Fruit fly (Drosophila melanogaster): ENCODE results near the gene CG7453.
A peak's percentile ranks its signal among the peaks of the same experiment; 100 is the strongest.

The CG7453 gene

dm6 chrX:19187624-19188085, 7.7 kb downstream of the CG7453 start, which contains the start of gene Mec2 (continued):
- TF ChIP-seq CG6813 (GFP tag; optimal IDR thresholded peaks at IDR 0.05), result no peak
- TF ChIP-seq H15 (GFP tag; IDR thresholded peaks at IDR 0.05), result no peak
- TF ChIP-seq Usf (GFP tag; optimal IDR thresholded peaks at IDR 0.05), result no peak
- peak; percentile 12 for TF ChIP-seq CG17829 (tag; optimal IDR thresholded peaks at IDR 0.05)
- peak; percentile 43 for TF ChIP-seq CG2875 (GFP tag; optimal IDR thresholded peaks at IDR 0.05)
- no peak for TF ChIP-seq CG43689 (GFP tag; IDR thresholded peaks at IDR 0.05)
- peak; percentile 74 for TF ChIP-seq CG1603 (tag; optimal IDR thresholded peaks at IDR 0.05)
- peak; percentile 38 for TF ChIP-seq jing (GFP tag; optimal IDR thresholded peaks at IDR 0.05)
- no peak for TF ChIP-seq CG6854 (GFP tag; optimal IDR thresholded peaks at IDR 0.05)
- TF ChIP-seq run (tag; optimal IDR thresholded peaks at IDR 0.05), result no peak
- peak; percentile 39 for TF ChIP-seq Rfx (GFP tag; IDR thresholded peaks at IDR 0.05)
- TF ChIP-seq tin (GFP tag; optimal IDR thresholded peaks at IDR 0.05), result no peak
- peak; percentile 17 to 70 for TF ChIP-seq bsh (GFP tag; optimal IDR thresholded peaks at IDR 0.05)
- TF ChIP-seq CG32767 (GFP tag; IDR thresholded peaks at IDR 0.05), result peak; percentile 37; the same call in 1 of the 2 replicates
- TF ChIP-seq gem (tag; optimal IDR thresholded peaks at IDR 0.05), result no peak
- peak; percentile 50; the same call in 1 of the 2 replicates for TF ChIP-seq CG5953 (GFP tag; IDR thresholded peaks at IDR 0.05)
- no peak for TF ChIP-seq trem (tag; optimal IDR thresholded peaks at IDR 0.05)
- TF ChIP-seq CG17802 (tag; optimal IDR thresholded peaks at IDR 0.05), result no peak
- peak; percentile 77 for TF ChIP-seq CG2120 (GFP tag; optimal IDR thresholded peaks at IDR 0.05)
- 0 out of 3 replicates have a peak, but pooled peaks have one; percentile 51 for TF ChIP-seq otp (GFP tag; IDR thresholded peaks at IDR 0.05)
- TF ChIP-seq Ada2b (GFP tag; IDR thresholded peaks at IDR 0.05), result peak; percentile 37; the same call in 1 of the 2 replicates
- TF ChIP-seq CG14965 (GFP tag; optimal IDR thresholded peaks at IDR 0.05; ENCODE audit: borderline replicate concordance), result no peak
- TF ChIP-seq Gug (GFP tag; IDR thresholded peaks at IDR 0.05), result peak; percentile 50; the same call in 3 of the 4 replicates
- TF ChIP-seq CG7963 (GFP tag; IDR thresholded peaks at IDR 0.05; ENCODE audit: partially characterized antibody), result no peak
- TF ChIP-seq maf-S (GFP tag; optimal IDR thresholded peaks at IDR 0.05), result peak; percentile 35
- peak; percentile 34; the same call in 1 of the 2 replicates for TF ChIP-seq wor (GFP tag; IDR thresholded peaks at IDR 0.05)
- TF ChIP-seq pnt (GFP tag; optimal IDR thresholded peaks at IDR 0.05), result peak; percentile 37
- TF ChIP-seq CG33213 (GFP tag; optimal IDR thresholded peaks at IDR 0.05), result no peak
- peak; percentile 57 for TF ChIP-seq CG12391 (tag; optimal IDR thresholded peaks at IDR 0.05)
- no peak for TF ChIP-seq C15 (GFP tag; IDR thresholded peaks at IDR 0.05)
- TF ChIP-seq CG15269 (tag; optimal IDR thresholded peaks at IDR 0.05), result no peak
- TF ChIP-seq sc (optimal IDR thresholded peaks at IDR 0.05), result no peak
- TF ChIP-seq sc (GFP tag; optimal IDR thresholded peaks at IDR 0.05), result no peak
- no peak for TF ChIP-seq fru (optimal IDR thresholded peaks at IDR 0.05)
- TF ChIP-seq CG9876 (GFP tag; optimal IDR thresholded peaks at IDR 0.05), result no peak
- TF ChIP-seq CG4282 (GFP tag; optimal IDR thresholded peaks at IDR 0.05), result no peak
- no peak for TF ChIP-seq prd (optimal IDR thresholded peaks at IDR 0.05)
- peak; percentile 72 for TF ChIP-seq prd (GFP tag; IDR thresholded peaks at IDR 0.05)
- TF ChIP-seq sens (GFP tag), result peak; percentile 86
- no peak for TF ChIP-seq ssp (GFP tag; IDR thresholded peaks at IDR 0.05)
- TF ChIP-seq CG13123 (GFP tag; optimal IDR thresholded peaks at IDR 0.05), result peak; percentile 16
- TF ChIP-seq CG14667 (GFP tag; IDR thresholded peaks at IDR 0.05), result peak; percentile 54
- TF ChIP-seq CG16815 (GFP tag; optimal IDR thresholded peaks at IDR 0.05), result peak; percentile 27
- TF ChIP-seq wdn (GFP tag; IDR thresholded peaks at IDR 0.05), result peak; percentile 48; the same call in 1 of the 2 replicates
- peak; percentile 70 for TF ChIP-seq unpg (GFP tag; optimal IDR thresholded peaks at IDR 0.05)
- no peak for TF ChIP-seq p53 (GFP tag; optimal IDR thresholded peaks at IDR 0.05)
- no peak for TF ChIP-seq BtbVII (GFP tag; optimal IDR thresholded peaks at IDR 0.05)
- TF ChIP-seq croc (GFP tag; conservative IDR thresholded peaks at IDR 0.05), result no peak
- TF ChIP-seq CG14441 (GFP tag; IDR thresholded peaks at IDR 0.05), result peak; percentile 76
- TF ChIP-seq CG11695 (GFP tag; IDR thresholded peaks at IDR 0.05), result 0 out of 3 replicates have a peak, but pooled peaks have one; percentile 18
- TF ChIP-seq usp (GFP tag; optimal IDR thresholded peaks at IDR 0.05), result no peak
- no peak for TF ChIP-seq Scr (GFP tag; IDR thresholded peaks at IDR 0.05; ENCODE audit: partially characterized antibody)
